Worm (Caenorhabditis elegans) whole organism, late embryonic: ENCODE measurements around the gene mrpl-11.

Source experiments
- ceh-24 ChIP-seq: sonication (generic microtip); optimal IDR thresholded peaks from 2 replicates; lab custom pipeline; 2016; ENCODE audit warnings: mild to moderate bottlenecking, missing genetic modification characterization, missing compliant biosample characterization
- ceh-31 ChIP-seq: sonication (generic microtip); optimal IDR thresholded peaks from 2 replicates; lab custom pipeline; 2016; ENCODE audit warnings: missing genetic modification characterization, missing compliant biosample characterization
- ceh-6 ChIP-seq: fragments of 200-800 bp; sonication (Bioruptor generic); optimal IDR thresholded peaks from 2 replicates; lab custom pipeline; 2018; ENCODE audit warnings: mild to moderate bottlenecking, missing genetic modification characterization, missing compliant biosample characterization
- che-1 ChIP-seq: sonication (generic microtip); optimal IDR thresholded peaks from 2 replicates; lab custom pipeline; 2016; ENCODE audit warnings: mild to moderate bottlenecking, missing genetic modification characterization, missing compliant biosample characterization
- dmd-4 ChIP-seq: sonication (generic microtip); optimal IDR thresholded peaks from 2 replicates; lab custom pipeline; 2016; ENCODE audit warnings: borderline replicate concordance, missing genetic modification characterization, missing compliant biosample characterization
- gmeb-2 ChIP-seq: sonication (generic microtip); optimal IDR thresholded peaks from 2 replicates; lab custom pipeline; 2016; ENCODE audit warnings: missing genetic modification characterization, inconsistent platforms, missing compliant biosample characterization
- hlh-13 ChIP-seq: fragments of 200-800 bp; sonication (Bioruptor generic); optimal IDR thresholded peaks from 2 replicates; lab custom pipeline; 2018; ENCODE audit warnings: mild to moderate bottlenecking, missing genetic modification characterization, missing compliant biosample characterization
- lim-6 ChIP-seq: sonication (generic microtip); optimal IDR thresholded peaks from 2 replicates; lab custom pipeline; 2016; ENCODE audit warnings: missing genetic modification characterization, missing compliant biosample characterization
- npax-4 ChIP-seq: sonication (generic microtip); optimal IDR thresholded peaks from 2 replicates; lab custom pipeline; 2016; ENCODE audit warnings: missing genetic modification characterization, missing compliant biosample characterization
- pax-1 ChIP-seq: fragments of 150-350 bp; optimal IDR thresholded peaks from 2 replicates; lab custom pipeline; 2014; ENCODE audit warnings: missing biosample characterization, missing genetic modification characterization
- pha-4 ChIP-seq: fragments of 150-350 bp; optimal IDR thresholded peaks from 2 replicates; lab custom pipeline; 2018; ENCODE audit warnings: missing biosample characterization, missing genetic modification reagents, missing genetic modification characterization
- tbx-2 ChIP-seq: sonication (generic microtip); optimal IDR thresholded peaks from 2 replicates; lab custom pipeline; 2016; ENCODE audit warnings: missing genetic modification characterization, missing compliant biosample characterization

DNA sequence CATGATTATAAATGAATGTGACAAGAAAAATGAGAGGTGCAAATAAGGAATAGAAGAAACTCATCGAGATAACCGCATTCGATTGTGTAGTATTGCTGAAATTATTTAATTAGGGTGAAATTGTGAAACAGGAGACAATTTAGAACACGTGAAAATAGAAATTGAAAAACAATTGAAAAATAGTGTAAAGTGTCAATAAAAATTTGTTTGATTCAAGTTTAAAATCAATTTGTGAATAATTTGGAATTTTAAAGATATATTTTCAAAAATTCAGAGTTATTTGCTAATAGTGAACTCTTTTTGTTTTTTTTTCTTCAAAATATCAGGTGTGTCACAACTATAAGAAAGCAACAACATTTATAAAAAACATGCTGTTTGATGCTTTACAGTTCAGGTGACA is 13.9 kb downstream of the mrpl-11 start, which contains the start of gene ZK370.4:
- no peak for TF ChIP-seq pax-1 (tag; lab: Kevin White, UChicago)
- TF ChIP-seq gmeb-2: no peak
- TF ChIP-seq che-1 (tag; lab: Kevin White, UChicago): no peak
- no peak for TF ChIP-seq dmd-4 (tag; lab: Kevin White, UChicago)
- TF ChIP-seq lim-6 (tag; lab: Kevin White, UChicago): no peak
- no peak for TF ChIP-seq tbx-2 (tag; lab: Kevin White, UChicago)
- TF ChIP-seq npax-4 (tag; lab: Kevin White, UChicago): no peak
- no peak for TF ChIP-seq ceh-6 (GFP tag; lab: Kevin White, UChicago)
- TF ChIP-seq hlh-13: no peak
- no peak for TF ChIP-seq ceh-31 (tag; lab: Kevin White, UChicago)
- TF ChIP-seq pha-4: no peak
- TF ChIP-seq ceh-24 (tag; lab: Kevin White, UChicago): no peak
